Fruit fly (Drosophila melanogaster) whole organism, prepupa: ENCODE measurements around the gene CG13896.

Experiments
- CG10631 ChIP-seq: fragments of 200-800 bp; sonication (Bioruptor generic); optimal IDR thresholded peaks from 2 replicates; lab custom pipeline; 2016; ENCODE audit warnings: missing biosample characterization, missing genetic modification characterization
- CG11294 ChIP-seq: fragments of 200-800 bp; sonication (Bioruptor generic); IDR thresholded peaks from 2 replicates; pipeline ENCODE4 v1.3.6; 2022; ENCODE audit warnings: missing biosample characterization, missing genetic modification characterization
- CG11762 ChIP-seq: fragments of 200-800 bp; sonication (Bioruptor generic); optimal IDR thresholded peaks from 3 replicates; lab custom pipeline; 2016; ENCODE audit warnings: missing biosample characterization, missing genetic modification characterization; ENCODE audit not compliant: insufficient read depth
- CG11902 ChIP-seq: fragments of 200-800 bp; sonication (Bioruptor generic); optimal IDR thresholded peaks from 3 replicates; lab custom pipeline; 2016; ENCODE audit warnings: missing biosample characterization, missing genetic modification characterization
- CG15336 ChIP-seq: fragments of 200-800 bp; sonication (Bioruptor generic); IDR thresholded peaks from 2 replicates; pipeline ENCODE4 v1.3.6; 2022; ENCODE audit warnings: missing biosample characterization, missing genetic modification characterization
- CG1621 ChIP-seq: fragments of 200-800 bp; sonication (Bioruptor generic); optimal IDR thresholded peaks from 3 replicates; lab custom pipeline; 2018; ENCODE audit warnings: missing biosample characterization, mild to moderate bottlenecking, missing genetic modification characterization
- CG16779 ChIP-seq: fragments of 200-800 bp; sonication (Bioruptor generic); optimal IDR thresholded peaks from 3 replicates; lab custom pipeline; 2017; ENCODE audit warnings: missing biosample characterization, mild to moderate bottlenecking, missing genetic modification characterization
- CG3032 ChIP-seq: fragments of 200-800 bp; optimal IDR thresholded peaks from 2 replicates; lab custom pipeline; 2019; ENCODE audit warnings: missing biosample characterization, mild to moderate bottlenecking, missing genetic modification characterization, moderate library complexity
- CG32006 ChIP-seq: fragments of 200-800 bp; sonication (Bioruptor generic); optimal IDR thresholded peaks from 3 replicates; lab custom pipeline; 2017; ENCODE audit warnings: missing biosample characterization, mild to moderate bottlenecking, missing genetic modification characterization
- CG3919 ChIP-seq: fragments of 200-800 bp; sonication (Bioruptor generic); optimal IDR thresholded peaks from 3 replicates; lab custom pipeline; 2016; ENCODE audit warnings: missing biosample characterization, missing genetic modification characterization
- CG4318 ChIP-seq: fragments of 200-800 bp; sonication (Bioruptor generic); optimal IDR thresholded peaks from 3 replicates; lab custom pipeline; 2017; ENCODE audit warnings: missing biosample characterization, mild to moderate bottlenecking, missing genetic modification characterization
- CG6163 ChIP-seq: fragments of 200-800 bp; sonication (Bioruptor generic); IDR thresholded peaks from 3 replicates; pipeline ENCODE4 v1.3.6; 2022; ENCODE audit warnings: missing biosample characterization, missing genetic modification characterization
- CG6276 ChIP-seq: fragments of 200-800 bp; sonication (Bioruptor generic); optimal IDR thresholded peaks from 2 replicates; lab custom pipeline; 2017; ENCODE audit warnings: missing biosample characterization, mild to moderate bottlenecking, missing genetic modification characterization
- CG6808 ChIP-seq: fragments of 200-800 bp; sonication (Bioruptor generic); optimal IDR thresholded peaks from 3 replicates; lab custom pipeline; 2017; ENCODE audit warnings: missing biosample characterization, missing genetic modification characterization, mild to moderate bottlenecking, moderate library complexity, missing genetic modification reagents
- CG7368 ChIP-seq: fragments of 200-800 bp; sonication (Bioruptor generic); optimal IDR thresholded peaks from 3 replicates; lab custom pipeline; 2016; ENCODE audit warnings: missing biosample characterization, missing genetic modification characterization
- CG8119 ChIP-seq: fragments of 200-800 bp; sonication (Bioruptor generic); IDR thresholded peaks from 3 replicates; pipeline ENCODE4 v1.3.6; 2022; ENCODE audit warnings: missing biosample characterization, missing genetic modification characterization
- CG8319 ChIP-seq: fragments of 200-800 bp; sonication (Bioruptor generic); optimal IDR thresholded peaks from 3 replicates; lab custom pipeline; 2016; ENCODE audit warnings: missing biosample characterization, missing genetic modification characterization
- CG8632 ChIP-seq: fragments of 200-800 bp; sonication (Bioruptor generic); optimal IDR thresholded peaks from 3 replicates; lab custom pipeline; 2016; ENCODE audit warnings: missing biosample characterization, missing genetic modification characterization
- CG9139 ChIP-seq: fragments of 200-800 bp; sonication (Bioruptor generic); optimal IDR thresholded peaks from 3 replicates; lab custom pipeline; 2017; ENCODE audit warnings: missing biosample characterization, mild to moderate bottlenecking, missing genetic modification characterization
- Eip75B ChIP-seq: fragments of 200-800 bp; sonication (Bioruptor generic); optimal IDR thresholded peaks from 3 replicates; lab custom pipeline; 2016; ENCODE audit warnings: missing biosample characterization, missing genetic modification characterization
- Eip78C ChIP-seq: fragments of 200-800 bp; sonication (Bioruptor generic); peaks from one replicate; lab custom pipeline; 2016; ENCODE audit warnings: missing biosample characterization, missing genetic modification characterization
- Eip93F ChIP-seq: fragments of 200-800 bp; sonication (Bioruptor generic); optimal IDR thresholded peaks from 2 replicates; lab custom pipeline; 2016; ENCODE audit warnings: missing biosample characterization, mild to moderate bottlenecking, missing genetic modification characterization
- Ets21C ChIP-seq: fragments of 200-800 bp; sonication (Bioruptor generic); optimal IDR thresholded peaks from 3 replicates; lab custom pipeline; 2016; ENCODE audit warnings: missing biosample characterization, missing genetic modification characterization
- Ets96B ChIP-seq: fragments of 200-800 bp; optimal IDR thresholded peaks from 2 replicates; lab custom pipeline; 2019; ENCODE audit warnings: missing biosample characterization, mild to moderate bottlenecking, missing genetic modification characterization, moderate library complexity
- Gug ChIP-seq: fragments of 200-800 bp; sonication (Bioruptor generic); IDR thresholded peaks from 2 replicates; pipeline ENCODE4 v1.3.6; 2022; ENCODE audit warnings: missing biosample characterization, missing genetic modification characterization
- Hr38 ChIP-seq: sonication (Bioruptor generic); optimal IDR thresholded peaks from 2 replicates; lab custom pipeline; 2016; ENCODE audit warnings: missing biosample characterization, missing genetic modification characterization
- Hr39 ChIP-seq: fragments of 200-800 bp; sonication (Bioruptor generic); optimal IDR thresholded peaks from 2 replicates; lab custom pipeline; 2016; ENCODE audit warnings: missing biosample characterization, missing genetic modification characterization
- Hr4 ChIP-seq: fragments of 200-800 bp; sonication (Bioruptor generic); optimal IDR thresholded peaks from 3 replicates; lab custom pipeline; 2016; ENCODE audit warnings: missing biosample characterization, missing genetic modification characterization
- Lpt ChIP-seq: fragments of 200-800 bp; sonication (Bioruptor generic); optimal IDR thresholded peaks from 3 replicates; lab custom pipeline; 2016; ENCODE audit warnings: missing biosample characterization, missing genetic modification characterization
- Smox ChIP-seq: fragments of 200-800 bp; sonication (Bioruptor generic); optimal IDR thresholded peaks from 3 replicates; lab custom pipeline; 2016; ENCODE audit warnings: missing biosample characterization, missing genetic modification characterization
- Sox102F ChIP-seq: fragments of 200-800 bp; sonication (Bioruptor generic); optimal IDR thresholded peaks from 2 replicates; lab custom pipeline; 2016; ENCODE audit warnings: missing biosample characterization, mild to moderate bottlenecking, missing genetic modification characterization
- Sox14 ChIP-seq: fragments of 200-800 bp; sonication (Bioruptor generic); optimal IDR thresholded peaks from 3 replicates; lab custom pipeline; 2016; ENCODE audit warnings: missing biosample characterization, missing genetic modification characterization
- Sox15 ChIP-seq: fragments of 200-800 bp; sonication (Bioruptor generic); optimal IDR thresholded peaks from 3 replicates; lab custom pipeline; 2016; ENCODE audit warnings: missing biosample characterization, missing genetic modification characterization
- acj6 ChIP-seq: fragments of 200-800 bp; sonication (Bioruptor generic); optimal IDR thresholded peaks from 3 replicates; lab custom pipeline; 2016; ENCODE audit warnings: missing biosample characterization, missing genetic modification characterization
- cyc ChIP-seq: fragments of 200-800 bp; sonication (Bioruptor generic); optimal IDR thresholded peaks from 3 replicates; lab custom pipeline; 2016; ENCODE audit warnings: missing biosample characterization, missing genetic modification characterization
- dac ChIP-seq: fragments of 200-800 bp; sonication (Bioruptor generic); optimal IDR thresholded peaks from 2 replicates; lab custom pipeline; 2017; ENCODE audit warnings: missing biosample characterization, mild to moderate bottlenecking, missing genetic modification characterization
- dsx ChIP-seq: fragments of 200-800 bp; optimal IDR thresholded peaks from 3 replicates; lab custom pipeline; 2019; ENCODE audit warnings: missing biosample characterization, mild to moderate bottlenecking, missing genetic modification characterization, moderate library complexity; ENCODE audit not compliant: poor library complexity, severe bottlenecking
- eg ChIP-seq: fragments of 200-800 bp; sonication (Bioruptor generic); IDR thresholded peaks from 3 replicates; pipeline ENCODE4 v1.3.6; 2022; ENCODE audit warnings: missing biosample characterization, missing genetic modification characterization
- esn ChIP-seq: fragments of 200-800 bp; sonication (Bioruptor generic); optimal IDR thresholded peaks from 2 replicates; lab custom pipeline; 2016; ENCODE audit warnings: missing biosample characterization, mild to moderate bottlenecking, missing genetic modification characterization, moderate library complexity
- fd59A ChIP-seq: fragments of 200-800 bp; sonication (Bioruptor generic); optimal IDR thresholded peaks from 2 replicates; lab custom pipeline; 2017; ENCODE audit warnings: missing biosample characterization, mild to moderate bottlenecking, missing genetic modification characterization, missing genetic modification reagents
- fd85E ChIP-seq: fragments of 200-800 bp; sonication (Bioruptor generic); optimal IDR thresholded peaks from 3 replicates; lab custom pipeline; 2016; ENCODE audit warnings: missing biosample characterization, missing genetic modification characterization
- fkh ChIP-seq: fragments of 200-800 bp; sonication (Bioruptor generic); optimal IDR thresholded peaks from 3 replicates; lab custom pipeline; 2017; ENCODE audit warnings: missing biosample characterization, mild to moderate bottlenecking, missing genetic modification characterization, moderate library complexity
- lz ChIP-seq: fragments of 200-800 bp; sonication (Bioruptor generic); optimal IDR thresholded peaks from 3 replicates; lab custom pipeline; 2016; ENCODE audit warnings: missing biosample characterization, missing genetic modification characterization
- pdm3 ChIP-seq: fragments of 200-800 bp; sonication (Bioruptor generic); optimal IDR thresholded peaks from 3 replicates; lab custom pipeline; 2016; ENCODE audit warnings: missing biosample characterization, missing genetic modification characterization
- salr ChIP-seq, 2 experiments: fragments of 200-800 bp; sonication (Bioruptor generic); optimal IDR thresholded peaks; 3 replicates each; lab custom pipeline; 2016 to 2018; ENCODE audit warnings: missing biosample characterization in 2 of 2, missing genetic modification characterization in 2 of 2, mild to moderate bottlenecking in 1 of 2
- ss ChIP-seq, 2 experiments: fragments of 200-800 bp; sonication (Bioruptor generic); optimal IDR thresholded peaks; 2 replicates in 1 of 2; 3 replicates in 1 of 2; lab custom pipeline; 2017 to 2018; ENCODE audit warnings: mild to moderate bottlenecking in 2 of 2, missing biosample characterization in 2 of 2, missing genetic modification characterization in 2 of 2, moderate library complexity in 1 of 2
- svp ChIP-seq: fragments of 200-800 bp; sonication (Bioruptor generic); peaks from one replicate; lab custom pipeline; 2016; ENCODE audit warnings: missing biosample characterization, missing genetic modification characterization
- vri ChIP-seq: fragments of 200-800 bp; sonication (Bioruptor generic); optimal IDR thresholded peaks from 3 replicates; lab custom pipeline; 2016; ENCODE audit warnings: missing biosample characterization, mild to moderate bottlenecking, missing genetic modification characterization

CG13896 gene

dm6 chr3L:747008-747407 lies 35.4 kb upstream of the CG13896 start (continued):
- no peak for TF ChIP-seq Eip93F (GFP tag; lab: Kevin White, UChicago)
- TF ChIP-seq lz, result no peak
- TF ChIP-seq CG8632, result peak; percentile 31
- TF ChIP-seq pdm3 (GFP tag; lab: Kevin White, UChicago), result peak; percentile 30
- TF ChIP-seq CG3032 (tag; lab: Kevin White, UChicago), result peak; percentile 8
- TF ChIP-seq CG6276 (GFP tag; lab: Kevin White, UChicago), result no peak
- no peak for TF ChIP-seq Hr38 (GFP tag; lab: Kevin White, UChicago)
- no peak for TF ChIP-seq Hr39
- TF ChIP-seq CG8119 (GFP tag; lab: Robert Waterston, UW), result no peak
- TF ChIP-seq Smox (GFP tag; lab: Kevin White, UChicago), result no peak
- peak; percentile 42 for TF ChIP-seq Eip78C (GFP tag; lab: Kevin White, UChicago)
- TF ChIP-seq Eip75B (GFP tag; lab: Kevin White, UChicago), result no peak
- TF ChIP-seq CG3919, result no peak
- no peak for TF ChIP-seq salr (GFP tag; optimal IDR thresholded peaks at IDR 0.05; lab: Kevin White, UChicago)
- no peak for TF ChIP-seq Sox102F
- no peak for TF ChIP-seq CG32006
- no peak for TF ChIP-seq Ets21C (GFP tag; lab: Kevin White, UChicago)
- peak; percentile 21 for TF ChIP-seq acj6 (GFP tag; lab: Kevin White, UChicago)
- TF ChIP-seq CG8319 (GFP tag; lab: Kevin White, UChicago), result no peak
- TF ChIP-seq Sox15 (GFP tag; lab: Kevin White, UChicago), result no peak
- no peak for TF ChIP-seq CG9139 (GFP tag; lab: Kevin White, UChicago)
- no peak for TF ChIP-seq CG4318

- TF ChIP-seq CG6276 (GFP tag; lab: Kevin White, UChicago) (no peak), Eip75B (GFP tag; lab: Kevin White, UChicago) (peak; percentile 81), Hr4 (GFP tag; lab: Kevin White, UChicago) (peak; percentile 22), CG10631 (GFP tag; lab: Kevin White, UChicago) (peak; percentile 76), fd85E (GFP tag; lab: Kevin White, UChicago) (no peak), vri (GFP tag; lab: Kevin White, UChicago) (no peak), pdm3 (GFP tag; lab: Kevin White, UChicago) (peak; percentile 76), Ets21C (GFP tag; lab: Kevin White, UChicago) (peak; percentile 3), svp (peak; percentile 77), Smox (GFP tag; lab: Kevin White, UChicago) (peak; percentile 34), eg (GFP tag; lab: Robert Waterston, UW) (peak; percentile 19; the same call in 1 of the 3 replicates), lz (peak; percentile 48), dac (no peak), Lpt (GFP tag; lab: Kevin White, UChicago) (no peak), Ets96B (tag; lab: Kevin White, UChicago) (peak; percentile 92), fd59A (GFP tag; lab: Kevin White, UChicago) (peak; percentile 85), cyc (GFP tag; lab: Kevin White, UChicago) (peak; percentile 40), CG6163 (GFP tag; lab: Robert Waterston, UW) (peak; percentile 65), Gug (no peak), salr (GFP tag; optimal IDR thresholded peaks at IDR 0.05; lab: Kevin White, UChicago) (peak; percentile 14 to 79), esn (GFP tag; lab: Kevin White, UChicago) (peak; percentile 60), CG8319 (GFP tag; lab: Kevin White, UChicago) (peak; percentile 68), CG16779 (tag; lab: Kevin White, UChicago) (peak; percentile 53), Sox102F (peak; percentile 30), Eip93F (GFP tag; lab: Kevin White, UChicago) (no peak), CG6808 (GFP tag; lab: Kevin White, UChicago) (peak; percentile 91), CG15336 (GFP tag; lab: Robert Waterston, UW) (no peak), CG3032 (tag; lab: Kevin White, UChicago) (peak; percentile 93), CG11762 (GFP tag; lab: Kevin White, UChicago) (peak; percentile 70), CG1621 (tag; lab: Kevin White, UChicago) (peak; percentile 89), ss (GFP tag; optimal IDR thresholded peaks at IDR 0.05; lab: Kevin White, UChicago) (peak; percentile 83 to 90), Sox14 (GFP tag; lab: Kevin White, UChicago) (peak; percentile 62), CG7368 (peak; percentile 74), CG11294 (GFP tag; lab: Robert Waterston, UW) (no peak), CG11902 (GFP tag; lab: Kevin White, UChicago) (peak; percentile 80), CG4318 (no peak), dsx (GFP tag; lab: Kevin White, UChicago) (peak; percentile 88), fkh (GFP tag; lab: Kevin White, UChicago) (no peak)
Measured at dm6 chr3L:746345-746932, 34.8 kb upstream of the CG13896 start.
